Worm (Caenorhabditis elegans): ENCODE measurements around the gene Y51B9A.14.

The Y51B9A.14 gene

DNA sequence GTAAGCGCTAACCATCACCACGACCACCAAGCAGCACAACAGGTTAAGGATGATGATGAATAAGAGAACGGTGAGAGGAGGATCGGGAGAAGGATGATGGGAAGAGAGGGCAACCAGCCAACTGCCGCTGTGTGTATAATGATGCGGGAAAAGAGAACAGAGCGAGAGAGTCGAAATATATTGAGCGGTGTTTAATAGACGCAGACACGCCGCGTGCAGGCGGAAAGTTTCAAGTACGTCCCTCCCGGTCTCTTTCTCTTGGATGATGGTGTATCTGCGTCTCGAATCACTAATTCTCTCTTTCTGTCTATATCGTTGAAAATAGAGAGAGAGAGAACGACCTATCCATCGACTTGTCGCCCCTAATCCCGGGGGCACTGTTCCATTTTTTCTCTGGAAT is 41.5 kb downstream of the Y51B9A.14 start (continued):
- TF ChIP-seq gmeb-1 (tag; optimal IDR thresholded peaks at IDR 0.05) (no peak), unc-39 (tag; optimal IDR thresholded peaks at IDR 0.05) (no peak), Y55F3AM.14 (GFP tag; optimal IDR thresholded peaks at IDR 0.05) (no peak), nhr-11 (tag; optimal IDR thresholded peaks at IDR 0.05) (no peak), mbf-1 (tag; optimal IDR thresholded peaks at IDR 0.05) (no peak), ceh-16 (tag; optimal IDR thresholded peaks at IDR 0.05) (no peak), ZK546.5 (tag; optimal IDR thresholded peaks at IDR 0.05) (no peak), aly-2 (tag; optimal IDR thresholded peaks at IDR 0.05) (no peak), skn-1 (tag; optimal IDR thresholded peaks at IDR 0.05) (no peak), ama-1 (optimal IDR thresholded peaks at IDR 0.05) (no peak), sem-4 (tag; optimal IDR thresholded peaks at IDR 0.05) (peak; percentile 57), nhr-77 (tag; optimal IDR thresholded peaks at IDR 0.05) (no peak), zag-1 (tag; optimal IDR thresholded peaks at IDR 0.05) (peak; percentile 17), mdl-1 (tag; optimal IDR thresholded peaks at IDR 0.05) (peak; percentile 44 to 58), nhr-25 (tag; optimal IDR thresholded peaks at IDR 0.05) (peak; percentile 38), fos-1 (tag; optimal IDR thresholded peaks at IDR 0.05) (peak; percentile 45), lsy-2 (tag; optimal IDR thresholded peaks at IDR 0.05) (peak in 1 of 2 experiments; percentile 60)

DNA sequence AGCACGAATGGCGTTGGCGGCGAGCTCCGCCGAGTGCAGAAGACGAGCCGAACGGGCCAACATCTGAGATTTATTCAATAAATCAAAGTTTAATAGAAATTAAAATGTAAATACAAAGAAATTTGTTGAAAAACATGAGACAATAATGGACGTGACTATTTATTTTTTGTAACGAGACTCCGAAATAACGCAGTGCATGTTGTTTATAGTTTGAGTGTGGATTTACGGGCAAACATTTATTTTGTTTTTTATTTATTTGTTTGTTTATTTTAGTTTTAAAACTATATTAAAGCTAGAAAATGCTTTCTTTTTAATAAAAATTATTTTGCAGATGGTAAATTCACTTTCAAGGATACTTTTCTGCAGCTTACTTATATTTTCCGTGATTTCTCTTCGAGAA is 45.6 kb downstream of the Y51B9A.14 start, which contains the start of the genes sdhb-1 and cup-15:
Gene sdhb-1 (minus strand): TSS at position 63 of the 400 bp plus-strand sequence.
Gene cup-15 (plus strand): TSS at position 332 of the 400 bp plus-strand sequence.
- no peak for TF ChIP-seq ZK546.5 (tag; optimal IDR thresholded peaks at IDR 0.05)
- no peak for TF ChIP-seq ama-1 (optimal IDR thresholded peaks at IDR 0.05)
- TF ChIP-seq lin-11 (tag; optimal IDR thresholded peaks at IDR 0.05) = no peak
- TF ChIP-seq nhr-12 (tag; optimal IDR thresholded peaks at IDR 0.05) = no peak
- TF ChIP-seq ceh-16 (tag; optimal IDR thresholded peaks at IDR 0.05) = no peak
- TF ChIP-seq nhr-237 (tag; optimal IDR thresholded peaks at IDR 0.05) = no peak
- peak; percentile 40 for TF ChIP-seq R02D3.7 (tag; optimal IDR thresholded peaks at IDR 0.05)
- TF ChIP-seq nhr-23 (tag; optimal IDR thresholded peaks at IDR 0.05) = no peak
- no peak for TF ChIP-seq gmeb-1 (tag; optimal IDR thresholded peaks at IDR 0.05)
- no peak for TF ChIP-seq nhr-21 (tag; optimal IDR thresholded peaks at IDR 0.05)
- no peak for TF ChIP-seq sem-4 (tag; optimal IDR thresholded peaks at IDR 0.05)
- TF ChIP-seq blmp-1 (tag; optimal IDR thresholded peaks at IDR 0.05; ENCODE audit: insufficient read depth) = no peak
- peak in 1 of 2 experiments; percentile 47 for TF ChIP-seq lsy-2 (tag; optimal IDR thresholded peaks at IDR 0.05)
- TF ChIP-seq ztf-4 (tag; optimal IDR thresholded peaks at IDR 0.05) = no peak
- peak; percentile 38 for TF ChIP-seq C34F6.9 (tag; optimal IDR thresholded peaks at IDR 0.05)
- no peak for TF ChIP-seq nhr-11 (tag; optimal IDR thresholded peaks at IDR 0.05)
- no peak for TF ChIP-seq sma-9 (GFP tag; optimal IDR thresholded peaks at IDR 0.05)
- no peak for TF ChIP-seq sma-9 (tag; optimal IDR thresholded peaks at IDR 0.05)
- no peak for TF ChIP-seq snpc-4 (tag; optimal IDR thresholded peaks at IDR 0.05)
- TF ChIP-seq nhr-10 (tag; optimal IDR thresholded peaks at IDR 0.05) = no peak
- TF ChIP-seq nhr-129 (tag; optimal IDR thresholded peaks at IDR 0.05) = no peak
- TF ChIP-seq unc-55 (GFP tag; optimal IDR thresholded peaks at IDR 0.05) = peak; percentile 57
- no peak for TF ChIP-seq egl-27 (tag; optimal IDR thresholded peaks at IDR 0.05)
- TF ChIP-seq fos-1 (tag; optimal IDR thresholded peaks at IDR 0.05) = no peak
- TF ChIP-seq nhr-6 (tag; optimal IDR thresholded peaks at IDR 0.05) = no peak

Data from whole organism, L2 larva.